Worm (Caenorhabditis elegans) whole organism, L1 larva: ENCODE measurements around the gene B0507.9.

Experiments
- C04F5.9 ChIP-seq: sonication (generic microtip); optimal IDR thresholded peaks from 2 replicates; lab custom pipeline; 2016; ENCODE audit warnings: missing genetic modification characterization, missing compliant biosample characterization
- C16A3.4 ChIP-seq: fragments of 150-350 bp; optimal IDR thresholded peaks from 2 replicates; lab custom pipeline; 2014; ENCODE audit warnings: missing biosample characterization, missing genetic modification characterization
- C34B4.2 ChIP-seq: sonication (generic microtip); optimal IDR thresholded peaks from 2 replicates; lab custom pipeline; 2017; ENCODE audit warnings: mild to moderate bottlenecking, missing genetic modification characterization, missing compliant biosample characterization
- F16B12.6 ChIP-seq: fragments of 150-350 bp; optimal IDR thresholded peaks from 2 replicates; lab custom pipeline; 2014; ENCODE audit warnings: missing biosample characterization, missing genetic modification characterization
- Y116A8C.19 ChIP-seq: sonication (generic microtip); optimal IDR thresholded peaks from 2 replicates; lab custom pipeline; 2016; ENCODE audit warnings: missing compliant biosample characterization, missing genetic modification characterization, borderline replicate concordance
- aha-1 ChIP-seq: fragments of 150-350 bp; optimal IDR thresholded peaks from 2 replicates; lab custom pipeline; 2014; ENCODE audit warnings: missing biosample characterization, missing genetic modification characterization
- aly-2 ChIP-seq: fragments of 150-350 bp; optimal IDR thresholded peaks from 2 replicates; lab custom pipeline; 2014; ENCODE audit warnings: missing biosample characterization, missing genetic modification characterization
- ama-1 ChIP-seq: fragments of 150-350 bp; optimal IDR thresholded peaks from 2 replicates; lab custom pipeline; 2014
- blmp-1 ChIP-seq: fragments of 150-350 bp; optimal IDR thresholded peaks from 2 replicates; lab custom pipeline; 2014; ENCODE audit warnings: missing biosample characterization, missing genetic modification characterization
- ceh-63 ChIP-seq: fragments of 200-800 bp; sonication (Bioruptor generic); optimal IDR thresholded peaks from 2 replicates; lab custom pipeline; 2018; ENCODE audit warnings: mild to moderate bottlenecking, missing genetic modification characterization, missing compliant biosample characterization
- ceh-90 ChIP-seq: sonication (generic microtip); optimal IDR thresholded peaks from 2 replicates; lab custom pipeline; 2016; ENCODE audit warnings: missing genetic modification characterization, missing compliant biosample characterization
- dpl-1 ChIP-seq, 3 experiments: fragments of 150-350 bp in 2 of 3; sonication (generic microtip) in 1 of 3; optimal IDR thresholded peaks; 2 replicates each; lab custom pipeline; 2014 to 2017; ENCODE audit warnings: missing biosample characterization in 3 of 3, missing genetic modification characterization in 3 of 3, missing genetic modification reagents in 3 of 3
- dsc-1 ChIP-seq: sonication (generic microtip); optimal IDR thresholded peaks from 2 replicates; lab custom pipeline; 2016; ENCODE audit warnings: mild to moderate bottlenecking, missing genetic modification characterization, missing compliant biosample characterization
- efl-3 ChIP-seq: fragments of 200-800 bp; sonication (Bioruptor generic); optimal IDR thresholded peaks from 2 replicates; lab custom pipeline; 2018; ENCODE audit warnings: mild to moderate bottlenecking, missing genetic modification characterization, missing compliant biosample characterization
- egl-13 ChIP-seq: sonication (generic microtip); optimal IDR thresholded peaks from 2 replicates; lab custom pipeline; 2016; ENCODE audit warnings: missing genotype, missing genetic modification reagents, missing genetic modification characterization, missing compliant biosample characterization
- elt-2 ChIP-seq: sonication (generic microtip); optimal IDR thresholded peaks from 2 replicates; lab custom pipeline; 2016; ENCODE audit warnings: missing genetic modification characterization, mild to moderate bottlenecking, inconsistent platforms, missing compliant biosample characterization, missing genetic modification reagents
- ets-5 ChIP-seq: fragments of 200-800 bp; sonication (Bioruptor generic); IDR thresholded peaks from 2 replicates; pipeline ENCODE4 v1.3.6; 2022; ENCODE audit warnings: missing genetic modification characterization, missing compliant biosample characterization
- fkh-8 ChIP-seq: sonication (generic microtip); optimal IDR thresholded peaks from 2 replicates; lab custom pipeline; 2016; ENCODE audit warnings: mild to moderate bottlenecking, missing genetic modification characterization, missing compliant biosample characterization
- grh-1 ChIP-seq: fragments of 200-800 bp; sonication (Bioruptor generic); IDR thresholded peaks from 2 replicates; pipeline ENCODE4 v1.3.6; 2022; ENCODE audit warnings: missing genetic modification reagents, missing genetic modification characterization, missing compliant biosample characterization
- hlh-17 ChIP-seq: fragments of 200-800 bp; sonication (Bioruptor generic); optimal IDR thresholded peaks from 2 replicates; lab custom pipeline; 2018; ENCODE audit warnings: missing genetic modification characterization, mild to moderate bottlenecking, missing compliant biosample characterization, moderate library complexity, borderline replicate concordance
- hpl-2 ChIP-seq: fragments of 150-350 bp; optimal IDR thresholded peaks from 2 replicates; lab custom pipeline; 2014; ENCODE audit warnings: missing biosample characterization, missing genetic modification reagents, missing genetic modification characterization
- irx-1 ChIP-seq: sonication (generic microtip); optimal IDR thresholded peaks from 2 replicates; lab custom pipeline; 2016; ENCODE audit warnings: missing genetic modification characterization, missing compliant biosample characterization
- lin-13 ChIP-seq: fragments of 150-350 bp; optimal IDR thresholded peaks from 2 replicates; lab custom pipeline; 2014; ENCODE audit warnings: missing biosample characterization, missing genetic modification reagents, missing genetic modification characterization
- lin-14 ChIP-seq: fragments of 200-800 bp; sonication (Bioruptor generic); optimal IDR thresholded peaks from 2 replicates; lab custom pipeline; 2018; ENCODE audit warnings: mild to moderate bottlenecking, missing genetic modification characterization, moderate library complexity, missing compliant biosample characterization
- lin-15B ChIP-seq: fragments of 150-350 bp; sonication (generic microtip); optimal IDR thresholded peaks from 3 replicates; lab custom pipeline; 2014; ENCODE audit warnings: missing biosample characterization, missing genetic modification characterization
- lin-35 ChIP-seq, 2 experiments: fragments of 150-350 bp; optimal IDR thresholded peaks; 2 replicates each; lab custom pipeline; 2014; ENCODE audit warnings: missing biosample characterization in 2 of 2, missing genetic modification characterization in 2 of 2, missing genetic modification reagents in 2 of 2
- lin-39 ChIP-seq: fragments of 150-350 bp; optimal IDR thresholded peaks from 2 replicates; lab custom pipeline; 2014; ENCODE audit warnings: missing biosample characterization, missing genetic modification reagents, missing genetic modification characterization
- lir-3 ChIP-seq: sonication (generic microtip); optimal IDR thresholded peaks from 2 replicates; lab custom pipeline; 2016; ENCODE audit warnings: mild to moderate bottlenecking, missing genetic modification characterization, moderate library complexity, missing compliant biosample characterization; ENCODE audit not compliant: poor library complexity
- lsy-2 ChIP-seq, 2 experiments: fragments of 150-350 bp; optimal IDR thresholded peaks; 2 replicates each; lab custom pipeline; 2014; ENCODE audit warnings: missing biosample characterization in 2 of 2, missing genetic modification characterization in 2 of 2
- mdl-1 ChIP-seq, 2 experiments: fragments of 150-350 bp; optimal IDR thresholded peaks; 2 replicates each; lab custom pipeline; 2014 to 2017; ENCODE audit warnings: missing biosample characterization in 2 of 2, missing genetic modification characterization in 2 of 2, inconsistent platforms in 1 of 2
- mef-2 ChIP-seq: fragments of 150-350 bp; optimal IDR thresholded peaks from 2 replicates; lab custom pipeline; 2014; ENCODE audit warnings: missing biosample characterization, missing genetic modification characterization
- mep-1 ChIP-seq: fragments of 150-350 bp; optimal IDR thresholded peaks from 2 replicates; lab custom pipeline; 2014; ENCODE audit warnings: missing biosample characterization, missing genetic modification characterization
- nhr-11 ChIP-seq: fragments of 150-350 bp; optimal IDR thresholded peaks from 2 replicates; lab custom pipeline; 2014; ENCODE audit warnings: missing biosample characterization, missing genetic modification characterization
- nhr-12 ChIP-seq: sonication (generic microtip); optimal IDR thresholded peaks from 2 replicates; lab custom pipeline; 2017; ENCODE audit warnings: missing biosample characterization, missing genetic modification characterization
- nhr-19 ChIP-seq: fragments of 200-800 bp; sonication (Bioruptor generic); conservative IDR thresholded peaks from 2 replicates; pipeline ENCODE4 v1.3.6; 2022; ENCODE audit warnings: missing genetic modification characterization, missing compliant biosample characterization
- nhr-20 ChIP-seq: sonication (generic microtip); optimal IDR thresholded peaks from 2 replicates; lab custom pipeline; 2016; ENCODE audit warnings: mild to moderate bottlenecking, missing genetic modification characterization, missing compliant biosample characterization
- nhr-71 ChIP-seq: sonication (generic microtip); optimal IDR thresholded peaks from 2 replicates; lab custom pipeline; 2016; ENCODE audit warnings: mild to moderate bottlenecking, missing genetic modification characterization, moderate library complexity, missing compliant biosample characterization
- nhr-76 ChIP-seq: sonication (generic microtip); optimal IDR thresholded peaks from 2 replicates; lab custom pipeline; 2017; ENCODE audit warnings: missing biosample characterization, missing genetic modification characterization
- nhr-90 ChIP-seq: sonication (generic microtip); optimal IDR thresholded peaks from 2 replicates; lab custom pipeline; 2016; ENCODE audit warnings: mild to moderate bottlenecking, missing genetic modification characterization, missing compliant biosample characterization; ENCODE audit not compliant: poor library complexity
- pax-3 ChIP-seq: fragments of 200-800 bp; sonication (Bioruptor generic); optimal IDR thresholded peaks from 2 replicates; lab custom pipeline; 2018; ENCODE audit warnings: mild to moderate bottlenecking, missing genetic modification characterization, moderate library complexity, missing compliant biosample characterization
- snu-23 ChIP-seq: sonication (generic microtip); optimal IDR thresholded peaks from 2 replicates; lab custom pipeline; 2016; ENCODE audit warnings: missing genetic modification characterization, missing compliant biosample characterization
- sptf-1 ChIP-seq: fragments of 150-350 bp; optimal IDR thresholded peaks from 2 replicates; lab custom pipeline; 2014; ENCODE audit warnings: missing biosample characterization, missing genetic modification characterization
- sup-37 ChIP-seq: fragments of 200-800 bp; sonication (Bioruptor generic); optimal IDR thresholded peaks from 2 replicates; lab custom pipeline; 2018; ENCODE audit warnings: mild to moderate bottlenecking, missing genetic modification characterization, missing compliant biosample characterization
- tlp-1 ChIP-seq: fragments of 150-350 bp; optimal IDR thresholded peaks from 2 replicates; lab custom pipeline; 2014; ENCODE audit warnings: missing biosample characterization, missing genetic modification characterization
- unc-30 ChIP-seq: sonication (generic microtip); optimal IDR thresholded peaks from 2 replicates; lab custom pipeline; 2017; ENCODE audit warnings: missing biosample characterization, missing genetic modification characterization
- unc-62 ChIP-seq: fragments of 150-350 bp; optimal IDR thresholded peaks from 2 replicates; lab custom pipeline; 2014; ENCODE audit warnings: missing biosample characterization, missing genetic modification reagents, missing genetic modification characterization
- unc-98 ChIP-seq: fragments of 200-800 bp; sonication (Bioruptor generic); IDR thresholded peaks from 2 replicates; pipeline ENCODE4 v1.3.6; 2022; ENCODE audit warnings: missing genetic modification characterization, missing compliant biosample characterization
- vab-15 ChIP-seq: sonication (generic microtip); optimal IDR thresholded peaks from 2 replicates; lab custom pipeline; 2017; ENCODE audit warnings: missing genotype, mild to moderate bottlenecking, missing genetic modification characterization, missing compliant biosample characterization
- xbp-1 ChIP-seq: sonication (generic microtip); optimal IDR thresholded peaks from 2 replicates; lab custom pipeline; 2016; ENCODE audit warnings: missing genetic modification characterization, missing compliant biosample characterization
- zip-4 ChIP-seq: fragments of 200-800 bp; sonication (Bioruptor generic); optimal IDR thresholded peaks from 2 replicates; lab custom pipeline; 2018; ENCODE audit warnings: mild to moderate bottlenecking, missing genetic modification characterization, moderate library complexity, missing compliant biosample characterization
- ztf-11 ChIP-seq, 2 experiments: sonication (generic microtip); optimal IDR thresholded peaks; 2 replicates each; lab custom pipeline; 2016 to 2017; ENCODE audit warnings: missing genetic modification characterization in 2 of 2, missing biosample characterization in 1 of 2, missing compliant biosample characterization in 1 of 2

Gene B0507.9

ce11 chrV:8771599-8771998 is 5.8 kb upstream of the B0507.9 start, which contains the start of gene srx-115:
TSS of gene srx-115 (plus strand) at chrV:8771899.
- no peak for TF ChIP-seq unc-98
- TF ChIP-seq lin-35 (GFP tag; optimal IDR thresholded peaks at IDR 0.05; lab: Kevin White, UChicago) = no peak

- TF ChIP-seq mep-1 (tag; lab: Kevin White, UChicago) (no peak), C04F5.9 (tag; lab: Kevin White, UChicago) (no peak), nhr-11 (tag; lab: Kevin White, UChicago) (no peak), irx-1 (tag; lab: Kevin White, UChicago) (no peak), grh-1 (no peak), nhr-71 (tag; lab: Kevin White, UChicago) (peak; percentile 39), mef-2 (tag; lab: Kevin White, UChicago) (no peak), mdl-1 (tag; optimal IDR thresholded peaks at IDR 0.05; lab: Kevin White, UChicago) (peak in 1 of 2 experiments; percentile 4), aha-1 (tag; lab: Kevin White, UChicago) (no peak), lin-13 (no peak), F16B12.6 (no peak), ceh-63 (GFP tag; lab: Kevin White, UChicago) (no peak), dsc-1 (tag; lab: Kevin White, UChicago) (no peak), zip-4 (no peak), unc-62 (GFP tag; lab: Kevin White, UChicago) (no peak), C16A3.4 (tag; lab: Kevin White, UChicago) (no peak), blmp-1 (tag; lab: Kevin White, UChicago) (no peak), C34B4.2 (tag; lab: Kevin White, UChicago) (no peak), unc-98 (no peak), lin-14 (no peak), elt-2 (tag; lab: Kevin White, UChicago) (peak; percentile 99), nhr-12 (no peak), egl-13 (tag; lab: Kevin White, UChicago) (no peak), nhr-20 (peak; percentile 44), ceh-90 (tag; lab: Kevin White, UChicago) (no peak), sptf-1 (tag; lab: Kevin White, UChicago) (no peak), unc-30 (tag; lab: Kevin White, UChicago) (no peak), lin-15B (no peak), lsy-2 (tag; optimal IDR thresholded peaks at IDR 0.05; lab: Kevin White, UChicago) (no peak), efl-3 (GFP tag; lab: Kevin White, UChicago) (no peak), snu-23 (GFP tag; lab: Kevin White, UChicago) (no peak), pax-3 (tag; lab: Kevin White, UChicago) (no peak), ztf-11 (tag; optimal IDR thresholded peaks at IDR 0.05; lab: Kevin White, UChicago) (no peak), sup-37 (GFP tag; lab: Kevin White, UChicago) (no peak), hpl-2 (no peak), dpl-1 (GFP tag; optimal IDR thresholded peaks at IDR 0.05; lab: Kevin White, UChicago) (no peak), hlh-17 (no peak), lin-35 (GFP tag; optimal IDR thresholded peaks at IDR 0.05; lab: Kevin White, UChicago) (peak in 1 of 2 experiments; percentile 42), nhr-19 (GFP tag; lab: Robert Waterston, UW) (no peak), xbp-1 (tag; lab: Kevin White, UChicago) (no peak), ets-5 (GFP tag; lab: Robert Waterston, UW) (no peak), lir-3 (tag; lab: Kevin White, UChicago) (no peak), nhr-76 (tag; lab: Kevin White, UChicago) (no peak), aly-2 (no peak), tlp-1 (tag; lab: Kevin White, UChicago) (peak; percentile 15), lin-39 (tag; lab: Kevin White, UChicago) (no peak), vab-15 (tag; lab: Kevin White, UChicago) (no peak), fkh-8 (tag; lab: Kevin White, UChicago) (no peak), Y116A8C.19 (no peak), ama-1 (no peak), nhr-90 (tag; lab: Kevin White, UChicago) (no peak)
Measured at ce11 chrV:8769154-8769553, 3.3 kb upstream of the B0507.9 start.
